Fruit fly (Drosophila melanogaster) whole organism, embryonic: ENCODE results near the gene CG8870.

Experiments
- C15 ChIP-seq: fragments of 200-800 bp; sonication (Bioruptor generic); IDR thresholded peaks from 3 replicates; pipeline ENCODE4 v1.3.6; 2022; ENCODE audit warnings: missing biosample characterization, missing genetic modification characterization
- CG10209 ChIP-seq: fragments of 200-800 bp; sonication (Bioruptor generic); optimal IDR thresholded peaks from 3 replicates; lab custom pipeline; 2017; ENCODE audit warnings: missing biosample characterization, mild to moderate bottlenecking, missing genetic modification characterization, missing genetic modification reagents
- CG1024 ChIP-seq: fragments of 200-800 bp; sonication (Bioruptor generic); IDR thresholded peaks from 2 replicates; pipeline ENCODE4 v1.3.6; 2022; ENCODE audit warnings: missing biosample characterization, missing genetic modification characterization
- CG10462 ChIP-seq: fragments of 200-800 bp; sonication (Bioruptor generic); optimal IDR thresholded peaks from 2 replicates; lab custom pipeline; 2016; ENCODE audit warnings: missing biosample characterization, missing genetic modification characterization
- CG10543 ChIP-seq: fragments of 200-800 bp; sonication (Bioruptor generic); optimal IDR thresholded peaks from 3 replicates; lab custom pipeline; 2017; ENCODE audit warnings: missing biosample characterization, mild to moderate bottlenecking, missing genetic modification characterization, moderate library complexity
- CG10654 ChIP-seq: fragments of 200-800 bp; sonication (Bioruptor generic); optimal IDR thresholded peaks from 2 replicates; lab custom pipeline; 2016; ENCODE audit warnings: missing biosample characterization, missing genetic modification characterization
- CG11093 ChIP-seq: fragments of 200-800 bp; sonication (Bioruptor generic); IDR thresholded peaks from 3 replicates; pipeline ENCODE4 v1.3.6; 2022; ENCODE audit warnings: missing biosample characterization, missing genetic modification characterization
- CG11247 ChIP-seq: fragments of 200-800 bp; sonication (Bioruptor generic); IDR thresholded peaks from 2 replicates; pipeline ENCODE4 v1.3.6; 2022; ENCODE audit warnings: missing biosample characterization, missing genetic modification characterization
- CG12219 ChIP-seq: fragments of 200-800 bp; sonication (Bioruptor generic); optimal IDR thresholded peaks from 3 replicates; lab custom pipeline; 2018; ENCODE audit warnings: missing biosample characterization, mild to moderate bottlenecking, missing genetic modification characterization
- CG14965 ChIP-seq: fragments of 200-800 bp; sonication (Bioruptor generic); optimal IDR thresholded peaks from 2 replicates; lab custom pipeline; 2016; ENCODE audit warnings: missing biosample characterization, missing genetic modification characterization, borderline replicate concordance
- CG1647 ChIP-seq: fragments of 200-800 bp; sonication (Bioruptor generic); optimal IDR thresholded peaks from 3 replicates; lab custom pipeline; 2016; ENCODE audit warnings: missing biosample characterization, missing genetic modification characterization
- CG1792 ChIP-seq: fragments of 200-800 bp; sonication (Bioruptor generic); optimal IDR thresholded peaks from 2 replicates; lab custom pipeline; 2016; ENCODE audit warnings: missing biosample characterization, missing genetic modification characterization
- CG31224 ChIP-seq: fragments of 200-800 bp; sonication (Bioruptor generic); IDR thresholded peaks from 2 replicates; pipeline ENCODE4 v1.3.6; 2022; ENCODE audit warnings: missing biosample characterization, missing genetic modification characterization
- CG3163 ChIP-seq: fragments of 200-800 bp; sonication (Bioruptor generic); optimal IDR thresholded peaks from 3 replicates; lab custom pipeline; 2016; ENCODE audit warnings: missing biosample characterization, missing genetic modification characterization
- CG3281 ChIP-seq: fragments of 200-800 bp; sonication (Bioruptor generic); optimal IDR thresholded peaks from 3 replicates; lab custom pipeline; 2017; ENCODE audit warnings: missing biosample characterization, mild to moderate bottlenecking, missing genetic modification characterization
- CG3847 ChIP-seq: fragments of 200-800 bp; sonication (Bioruptor generic); IDR thresholded peaks from 2 replicates; pipeline ENCODE4 v1.3.6; 2022; ENCODE audit warnings: missing biosample characterization, missing genetic modification characterization
- CG3995 ChIP-seq: fragments of 200-800 bp; sonication (Bioruptor generic); optimal IDR thresholded peaks from 3 replicates; lab custom pipeline; 2016; ENCODE audit warnings: missing biosample characterization, missing genetic modification characterization
- CG42726 ChIP-seq: fragments of 200-800 bp; sonication (Bioruptor generic); IDR thresholded peaks from 2 replicates; pipeline ENCODE4 v1.3.6; 2022; ENCODE audit warnings: missing biosample characterization, missing genetic modification characterization; ENCODE audit not compliant: partially characterized antibody
- CG4360 ChIP-seq: fragments of 200-800 bp; sonication (Bioruptor generic); IDR thresholded peaks from 2 replicates; pipeline ENCODE4 v1.3.6; 2022; ENCODE audit warnings: missing biosample characterization, missing genetic modification characterization
- CG4617 ChIP-seq: fragments of 200-800 bp; sonication (Bioruptor generic); optimal IDR thresholded peaks from 3 replicates; lab custom pipeline; 2016; ENCODE audit warnings: missing biosample characterization, missing genetic modification characterization, borderline replicate concordance
- CG4707 ChIP-seq: fragments of 200-800 bp; sonication (Bioruptor generic); optimal IDR thresholded peaks from 2 replicates; lab custom pipeline; 2018; ENCODE audit warnings: missing biosample characterization, mild to moderate bottlenecking, missing genetic modification characterization, moderate library complexity
- CG8359 ChIP-seq: fragments of 200-800 bp; sonication (Bioruptor generic); optimal IDR thresholded peaks from 2 replicates; lab custom pipeline; 2017; ENCODE audit warnings: missing biosample characterization, mild to moderate bottlenecking, missing genetic modification characterization, borderline replicate concordance
- CG8388 ChIP-seq: fragments of 200-800 bp; sonication (Bioruptor generic); optimal IDR thresholded peaks from 2 replicates; lab custom pipeline; 2019; ENCODE audit warnings: missing biosample characterization, mild to moderate bottlenecking, missing genetic modification characterization, moderate library complexity
- CTCF ChIP-seq: fragments of 200-800 bp; sonication (Bioruptor generic); optimal IDR thresholded peaks from 2 replicates; lab custom pipeline; 2017; ENCODE audit warnings: missing biosample characterization, mild to moderate bottlenecking, missing genetic modification characterization, moderate library complexity
- D ChIP-seq, 2 experiments: fragments of 200-800 bp in 1 of 2; fragments of >200 bp in 1 of 2; sonication (Bioruptor generic) in 1 of 2; optimal IDR thresholded peaks; 2 replicates in 1 of 2; 3 replicates in 1 of 2; lab custom pipeline; 2017; ENCODE audit warnings: mild to moderate bottlenecking in 1 of 2, missing biosample characterization in 1 of 2, missing genetic modification characterization in 1 of 2, missing genetic modification reagents in 1 of 2
- Dip2 ChIP-seq: fragments of 200-800 bp; sonication (Bioruptor generic); IDR thresholded peaks from 2 replicates; pipeline ENCODE4 v1.3.6; 2022; ENCODE audit warnings: missing biosample characterization, missing genetic modification characterization
- Max ChIP-seq: fragments of 200-800 bp; sonication (Bioruptor generic); optimal IDR thresholded peaks from 2 replicates; lab custom pipeline; 2016; ENCODE audit warnings: missing biosample characterization, mild to moderate bottlenecking, missing genetic modification characterization
- Mrtf ChIP-seq: fragments of 200-800 bp; sonication (Bioruptor generic); IDR thresholded peaks from 3 replicates; pipeline ENCODE4 v1.3.6; 2022; ENCODE audit warnings: missing biosample characterization, missing genetic modification characterization
- Poxn ChIP-seq: fragments of 200-800 bp; sonication (Bioruptor generic); IDR thresholded peaks from 2 replicates; pipeline ENCODE4 v1.3.6; 2022; ENCODE audit warnings: missing biosample characterization, missing genetic modification characterization
- bigmax ChIP-seq: fragments of 200-800 bp; sonication (Bioruptor generic); optimal IDR thresholded peaks from 2 replicates; lab custom pipeline; 2018; ENCODE audit warnings: missing biosample characterization, mild to moderate bottlenecking, missing genetic modification characterization
- br ChIP-seq: fragments of >200 bp; optimal IDR thresholded peaks from 2 replicates; lab custom pipeline; 2017
- ci ChIP-seq: fragments of 200-800 bp; sonication (Bioruptor generic); IDR thresholded peaks from 3 replicates; pipeline ENCODE4 v1.3.6; 2022; ENCODE audit warnings: missing biosample characterization, missing genetic modification characterization
- crp ChIP-seq, 2 experiments: fragments of 200-800 bp; sonication (Bioruptor generic); optimal IDR thresholded peaks; 2 replicates in 1 of 2; 3 replicates in 1 of 2; lab custom pipeline; 2017; ENCODE audit warnings: missing biosample characterization in 2 of 2, missing genetic modification characterization in 2 of 2, mild to moderate bottlenecking in 1 of 2, moderate library complexity in 1 of 2
- ewg ChIP-seq: fragments of 200-800 bp; sonication (Bioruptor generic); optimal IDR thresholded peaks from 3 replicates; lab custom pipeline; 2017; ENCODE audit warnings: mild to moderate bottlenecking, missing biosample characterization, missing genetic modification reagents, missing genetic modification characterization
- eyg ChIP-seq: fragments of 200-800 bp; sonication (Bioruptor generic); optimal IDR thresholded peaks from 3 replicates; lab custom pipeline; 2016; ENCODE audit warnings: missing biosample characterization, missing genetic modification characterization
- fd64A ChIP-seq: fragments of 200-800 bp; sonication (Bioruptor generic); optimal IDR thresholded peaks from 3 replicates; lab custom pipeline; 2018; ENCODE audit warnings: missing biosample characterization, mild to moderate bottlenecking, missing genetic modification characterization
- gcm2 ChIP-seq: fragments of 200-800 bp; sonication (Bioruptor generic); optimal IDR thresholded peaks from 2 replicates; lab custom pipeline; 2016; ENCODE audit warnings: missing biosample characterization, missing genetic modification characterization
- gsb ChIP-seq: fragments of 200-800 bp; sonication (Bioruptor generic); IDR thresholded peaks from 2 replicates; pipeline ENCODE4 v1.3.6; 2022; ENCODE audit warnings: missing biosample characterization, missing genetic modification characterization
- ham ChIP-seq: fragments of 200-800 bp; sonication (Bioruptor generic); IDR thresholded peaks from 2 replicates; pipeline ENCODE4 v1.3.6; 2022; ENCODE audit warnings: missing biosample characterization, missing genetic modification characterization
- kah ChIP-seq: fragments of 200-800 bp; sonication (Bioruptor generic); optimal IDR thresholded peaks from 2 replicates; lab custom pipeline; 2018; ENCODE audit warnings: missing biosample characterization, mild to moderate bottlenecking, missing genetic modification characterization
- knrl ChIP-seq: fragments of 200-800 bp; sonication (Bioruptor generic); IDR thresholded peaks from 3 replicates; pipeline ENCODE4 v1.3.6; 2022; ENCODE audit warnings: missing biosample characterization, missing genetic modification characterization; ENCODE audit not compliant: partially characterized antibody
- lmd ChIP-seq: fragments of 200-800 bp; sonication (Bioruptor generic); IDR thresholded peaks from 2 replicates; pipeline ENCODE4 v1.3.6; 2022; ENCODE audit warnings: missing biosample characterization, missing genetic modification characterization
- otp ChIP-seq: fragments of 200-800 bp; sonication (Bioruptor generic); IDR thresholded peaks from 3 replicates; pipeline ENCODE4, ENCODE4 v1.3.6; 2022; ENCODE audit warnings: missing biosample characterization, missing genetic modification characterization
- phol ChIP-seq: fragments of 200-800 bp; sonication (Bioruptor generic); optimal IDR thresholded peaks from 3 replicates; lab custom pipeline; 2018; ENCODE audit warnings: missing biosample characterization, mild to moderate bottlenecking, missing genetic modification characterization, moderate library complexity
- pros ChIP-seq: fragments of 200-800 bp; sonication (Bioruptor generic); optimal IDR thresholded peaks from 3 replicates; lab custom pipeline; 2019; ENCODE audit warnings: missing biosample characterization, mild to moderate bottlenecking, missing genetic modification characterization, moderate library complexity
- ranshi ChIP-seq: fragments of 200-800 bp; sonication (Bioruptor generic); IDR thresholded peaks from 2 replicates; pipeline ENCODE4 v1.3.6; 2022; ENCODE audit warnings: missing biosample characterization, missing genetic modification characterization
- sim ChIP-seq: fragments of 200-800 bp; sonication (Bioruptor generic); IDR thresholded peaks from 2 replicates; pipeline ENCODE4 v1.3.6; 2022; ENCODE audit warnings: missing biosample characterization, missing genetic modification characterization
- sima ChIP-seq: fragments of 200-800 bp; sonication (Bioruptor generic); optimal IDR thresholded peaks from 2 replicates; lab custom pipeline; 2016; ENCODE audit warnings: missing biosample characterization, missing genetic modification characterization
- sqz ChIP-seq: fragments of 200-800 bp; sonication (Bioruptor generic); optimal IDR thresholded peaks from 3 replicates; lab custom pipeline; 2018; ENCODE audit warnings: missing biosample characterization, mild to moderate bottlenecking, missing genetic modification characterization
- twi ChIP-seq: fragments of 200-800 bp; optimal IDR thresholded peaks from 2 replicates; lab custom pipeline; 2019; ENCODE audit warnings: missing biosample characterization, mild to moderate bottlenecking, missing genetic modification characterization, moderate library complexity
- tx ChIP-seq: fragments of 200-800 bp; sonication (Bioruptor generic); optimal IDR thresholded peaks from 2 replicates; lab custom pipeline; 2016; ENCODE audit warnings: missing biosample characterization, missing genetic modification characterization
- vvl ChIP-seq: fragments of 200-800 bp; sonication (Bioruptor generic); IDR thresholded peaks from 2 replicates; pipeline ENCODE4 v1.3.6; 2022; ENCODE audit warnings: missing biosample characterization, missing genetic modification characterization

Gene CG8870

DNA sequence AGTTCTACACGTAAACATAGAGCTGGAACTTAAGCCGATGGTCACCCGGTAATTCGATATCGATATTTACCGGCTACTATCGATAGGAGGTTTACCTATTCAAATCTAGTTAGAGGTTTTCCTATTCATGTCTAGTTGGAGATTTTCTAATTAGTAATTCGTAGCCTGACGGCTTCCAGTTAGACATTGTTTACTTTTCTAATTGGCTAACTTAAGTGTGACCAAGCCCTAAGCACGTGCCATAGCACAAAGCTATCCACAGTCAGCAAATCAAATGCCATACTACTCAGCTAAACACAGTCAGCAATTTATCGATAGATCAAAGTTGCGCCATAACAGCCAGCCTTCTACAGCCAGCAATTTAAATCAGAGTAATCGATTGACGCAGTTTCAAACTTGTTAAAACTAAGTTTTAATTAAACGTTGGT lies 23.4 kb downstream of the CG8870 start, which contains the start of gene Dpm3 (continued):
- TF ChIP-seq CG3995 (GFP tag; lab: Kevin White, UChicago) (no peak), vvl (GFP tag; lab: Robert Waterston, UW) (peak; percentile 67), ewg (GFP tag; lab: Kevin White, UChicago) (no peak), C15 (GFP tag; lab: Robert Waterston, UW) (no peak), bigmax (GFP tag; lab: Kevin White, UChicago) (no peak), twi (tag; lab: Kevin White, UChicago) (no peak), knrl (GFP tag; lab: Robert Waterston, UW) (peak; percentile 94), CG3163 (GFP tag; lab: Kevin White, UChicago) (peak; percentile 93), CG1792 (GFP tag; lab: Kevin White, UChicago) (no peak), CG8359 (GFP tag; lab: Kevin White, UChicago) (no peak), Poxn (GFP tag; lab: Robert Waterston, UW) (no peak), CG8388 (no peak), ranshi (GFP tag; lab: Robert Waterston, UW) (no peak), CG31224 (no peak), br (lab: Kevin White, UChicago) (no peak), CG10462 (GFP tag; lab: Kevin White, UChicago) (no peak), ham (GFP tag; lab: Robert Waterston, UW) (no peak), Max (GFP tag; lab: Kevin White, UChicago) (no peak), CG12219 (no peak), CG1647 (GFP tag; lab: Kevin White, UChicago) (no peak), D (optimal IDR thresholded peaks at IDR 0.05; lab: Kevin White, UChicago) (no peak), D (GFP tag; optimal IDR thresholded peaks at IDR 0.05; lab: Kevin White, UChicago) (no peak), CG4617 (GFP tag; lab: Kevin White, UChicago) (peak; percentile 60), sqz (GFP tag; lab: Kevin White, UChicago) (no peak), gcm2 (GFP tag; lab: Kevin White, UChicago) (no peak), pros (GFP tag; lab: Kevin White, UChicago) (no peak), CG4707 (GFP tag; lab: Kevin White, UChicago) (no peak), sim (GFP tag; lab: Robert Waterston, UW) (no peak), CG3847 (GFP tag; lab: Robert Waterston, UW) (peak; percentile 86), CG11247 (GFP tag; lab: Robert Waterston, UW) (no peak), CG1024 (GFP tag; lab: Robert Waterston, UW) (no peak), CG42726 (peak; percentile 84), Mrtf (GFP tag; lab: Robert Waterston, UW) (no peak), sima (GFP tag; lab: Kevin White, UChicago) (no peak), CG10654 (GFP tag; lab: Kevin White, UChicago) (peak; percentile 8), CG14965 (GFP tag; lab: Kevin White, UChicago) (no peak), fd64A (GFP tag; lab: Kevin White, UChicago) (no peak), CG10209 (no peak), tx (peak; percentile 15), kah (GFP tag; lab: Kevin White, UChicago) (no peak), phol (tag; lab: Kevin White, UChicago) (peak; percentile 70), crp (GFP tag; optimal IDR thresholded peaks at IDR 0.05; lab: Kevin White, UChicago) (peak in 1 of 2 experiments; percentile 18), lmd (GFP tag; lab: Robert Waterston, UW) (no peak), otp (peak; percentile 62; the same call in 1 of the 3 replicates), eyg (GFP tag; lab: Kevin White, UChicago) (peak; percentile 23), CG4360 (no peak), Dip2 (no peak), CTCF (no peak), ci (GFP tag; lab: Robert Waterston, UW) (peak; percentile 51; the same call in 2 of the 3 replicates), CG10543 (no peak), CG3281 (no peak), CG11093 (no peak), gsb (GFP tag; lab: Robert Waterston, UW) (no peak)
